Worm (Caenorhabditis elegans) whole organism, L2 larva: ENCODE data around the gene eas-1.
A peak's percentile ranks its signal among the peaks of the same experiment; 100 is the strongest.

Experiments
- C34F6.9 ChIP-seq: fragments of 150-350 bp; optimal IDR thresholded peaks from 2 replicates; lab custom pipeline; 2014; ENCODE audit warnings: missing biosample characterization, missing genetic modification characterization
- F13H6.1 ChIP-seq: sonication (generic microtip); optimal IDR thresholded peaks from 2 replicates; lab custom pipeline; 2016; ENCODE audit warnings: missing genetic modification characterization, missing compliant biosample characterization
- R02D3.7 ChIP-seq: fragments of 150-350 bp; optimal IDR thresholded peaks from 2 replicates; lab custom pipeline; 2014; ENCODE audit warnings: missing biosample characterization, missing genetic modification characterization
- Y55F3AM.14 ChIP-seq: fragments of 200-800 bp; sonication (Bioruptor generic); optimal IDR thresholded peaks from 2 replicates; lab custom pipeline; 2018; ENCODE audit warnings: mild to moderate bottlenecking, missing genetic modification characterization, missing compliant biosample characterization
- alr-1 ChIP-seq: fragments of 150-350 bp; optimal IDR thresholded peaks from 2 replicates; lab custom pipeline; 2014; ENCODE audit warnings: missing biosample characterization, missing genetic modification characterization
- aly-2 ChIP-seq: fragments of 150-350 bp; optimal IDR thresholded peaks from 2 replicates; lab custom pipeline; 2014; ENCODE audit warnings: missing biosample characterization, missing genetic modification characterization
- ama-1 ChIP-seq: fragments of 150-350 bp; optimal IDR thresholded peaks from 2 replicates; lab custom pipeline; 2018; ENCODE audit warnings: inconsistent platforms
- blmp-1 ChIP-seq: sonication (generic microtip); optimal IDR thresholded peaks from 2 replicates; lab custom pipeline; 2017; ENCODE audit warnings: missing genetic modification characterization, mild to moderate bottlenecking, missing compliant biosample characterization, antibody characterized with exemption, moderate library complexity; ENCODE audit not compliant: insufficient read depth
- ceh-16 ChIP-seq: fragments of 150-350 bp; optimal IDR thresholded peaks from 2 replicates; lab custom pipeline; 2014; ENCODE audit warnings: missing biosample characterization, missing genetic modification characterization
- ceh-82 ChIP-seq: fragments of 150-350 bp; optimal IDR thresholded peaks from 2 replicates; lab custom pipeline; 2014; ENCODE audit warnings: missing biosample characterization, missing genetic modification characterization
- crh-2 ChIP-seq: sonication (generic microtip); optimal IDR thresholded peaks from 2 replicates; lab custom pipeline; 2017; ENCODE audit warnings: missing biosample characterization, missing genetic modification characterization
- dmd-4 ChIP-seq: sonication (generic microtip); optimal IDR thresholded peaks from 2 replicates; lab custom pipeline; 2017; ENCODE audit warnings: missing biosample characterization, missing genetic modification characterization
- egl-27 ChIP-seq: sonication (generic microtip); optimal IDR thresholded peaks from 3 replicates; lab custom pipeline; 2017; ENCODE audit warnings: missing biosample characterization, missing genetic modification reagents, missing genetic modification characterization
- elt-1 ChIP-seq: fragments of 150-350 bp; optimal IDR thresholded peaks from 2 replicates; lab custom pipeline; 2014; ENCODE audit warnings: missing biosample characterization, missing genetic modification characterization
- elt-3 ChIP-seq: sonication (generic microtip); optimal IDR thresholded peaks from 2 replicates; lab custom pipeline; 2017; ENCODE audit warnings: missing biosample characterization, missing genetic modification characterization
- fos-1 ChIP-seq: fragments of 150-350 bp; optimal IDR thresholded peaks from 2 replicates; lab custom pipeline; 2014; ENCODE audit warnings: missing biosample characterization, missing genetic modification characterization
- lin-11 ChIP-seq: fragments of 150-350 bp; sonication (generic microtip); optimal IDR thresholded peaks from 2 replicates; lab custom pipeline; 2014; ENCODE audit warnings: missing biosample characterization, missing genetic modification characterization, inconsistent platforms, mixed read lengths
- lin-13 ChIP-seq: fragments of 150-350 bp; optimal IDR thresholded peaks from 2 replicates; lab custom pipeline; 2014; ENCODE audit warnings: missing biosample characterization, missing genetic modification reagents, missing genetic modification characterization
- lin-39 ChIP-seq: fragments of 150-350 bp; optimal IDR thresholded peaks from 2 replicates; lab custom pipeline; 2014; ENCODE audit warnings: missing biosample characterization, missing genetic modification reagents, missing genetic modification characterization
- lsy-2 ChIP-seq, 2 experiments: fragments of 150-350 bp in 1 of 2; sonication (generic microtip) in 1 of 2; optimal IDR thresholded peaks; 2 replicates each; lab custom pipeline; 2014 to 2017; ENCODE audit warnings: missing biosample characterization in 2 of 2, missing genetic modification characterization in 2 of 2
- mab-5 ChIP-seq: fragments of 150-350 bp; optimal IDR thresholded peaks from 2 replicates; lab custom pipeline; 2014; ENCODE audit warnings: missing biosample characterization, missing genetic modification characterization
- mbf-1 ChIP-seq: sonication (generic microtip); optimal IDR thresholded peaks from 2 replicates; lab custom pipeline; 2017; ENCODE audit warnings: missing biosample characterization, missing genetic modification characterization
- nhr-11 ChIP-seq: fragments of 150-350 bp; optimal IDR thresholded peaks from 2 replicates; lab custom pipeline; 2014; ENCODE audit warnings: missing biosample characterization, missing genetic modification characterization
- nhr-12 ChIP-seq: fragments of 150-350 bp; optimal IDR thresholded peaks from 2 replicates; lab custom pipeline; 2014; ENCODE audit warnings: missing biosample characterization, missing genetic modification characterization
- nhr-21 ChIP-seq: fragments of 150-350 bp; optimal IDR thresholded peaks from 2 replicates; lab custom pipeline; 2014; ENCODE audit warnings: missing biosample characterization, missing genetic modification characterization
- nhr-23 ChIP-seq: fragments of 150-350 bp; optimal IDR thresholded peaks from 2 replicates; lab custom pipeline; 2014; ENCODE audit warnings: missing biosample characterization, missing genetic modification reagents, missing genetic modification characterization
- nhr-237 ChIP-seq: fragments of 150-350 bp; optimal IDR thresholded peaks from 2 replicates; lab custom pipeline; 2014; ENCODE audit warnings: missing biosample characterization, missing genetic modification characterization
- nhr-25 ChIP-seq: fragments of 150-350 bp; sonication (generic microtip); optimal IDR thresholded peaks from 3 replicates; lab custom pipeline; 2014; ENCODE audit warnings: missing biosample characterization, missing genetic modification characterization
- nhr-77 ChIP-seq: fragments of 150-350 bp; optimal IDR thresholded peaks from 2 replicates; lab custom pipeline; 2014; ENCODE audit warnings: missing biosample characterization, missing genetic modification characterization
- skn-1 ChIP-seq: sonication (generic microtip); optimal IDR thresholded peaks from 2 replicates; lab custom pipeline; 2017; ENCODE audit warnings: missing biosample characterization, missing genetic modification characterization
- sma-3 ChIP-seq: sonication (generic microtip); optimal IDR thresholded peaks from 2 replicates; lab custom pipeline; 2016; ENCODE audit warnings: missing genetic modification reagents, missing genetic modification characterization, missing compliant biosample characterization
- sma-9 ChIP-seq, 2 experiments: fragments of 150-350 bp in 1 of 2; sonication (generic microtip) in 1 of 2; optimal IDR thresholded peaks; 2 replicates each; lab custom pipeline; 2014 to 2016; ENCODE audit warnings: missing genetic modification characterization in 2 of 2, mild to moderate bottlenecking in 1 of 2, missing biosample characterization in 1 of 2, missing compliant biosample characterization in 1 of 2, missing genetic modification reagents in 1 of 2, moderate library complexity in 1 of 2
- unc-39 ChIP-seq: fragments of 150-350 bp; optimal IDR thresholded peaks from 2 replicates; lab custom pipeline; 2014; ENCODE audit warnings: missing biosample characterization, missing genetic modification characterization
- unc-62 ChIP-seq: fragments of 150-350 bp; optimal IDR thresholded peaks from 2 replicates; lab custom pipeline; 2014; ENCODE audit warnings: missing biosample characterization, missing genetic modification reagents, missing genetic modification characterization
- zag-1 ChIP-seq: fragments of 150-350 bp; optimal IDR thresholded peaks from 2 replicates; lab custom pipeline; 2014; ENCODE audit warnings: missing biosample characterization, missing genetic modification characterization
- ztf-1 ChIP-seq: fragments of 200-800 bp; sonication (Bioruptor generic); conservative IDR thresholded peaks from 2 replicates; pipeline ENCODE4 v1.3.6; 2022; ENCODE audit warnings: missing genetic modification characterization, missing compliant biosample characterization
- ztf-11 ChIP-seq: sonication (generic microtip); optimal IDR thresholded peaks from 2 replicates; lab custom pipeline; 2017; ENCODE audit warnings: missing biosample characterization, missing genetic modification characterization
- ztf-4 ChIP-seq: fragments of 150-350 bp; optimal IDR thresholded peaks from 2 replicates; lab custom pipeline; 2014; ENCODE audit warnings: missing biosample characterization, missing genetic modification characterization

The eas-1 gene

DNA sequence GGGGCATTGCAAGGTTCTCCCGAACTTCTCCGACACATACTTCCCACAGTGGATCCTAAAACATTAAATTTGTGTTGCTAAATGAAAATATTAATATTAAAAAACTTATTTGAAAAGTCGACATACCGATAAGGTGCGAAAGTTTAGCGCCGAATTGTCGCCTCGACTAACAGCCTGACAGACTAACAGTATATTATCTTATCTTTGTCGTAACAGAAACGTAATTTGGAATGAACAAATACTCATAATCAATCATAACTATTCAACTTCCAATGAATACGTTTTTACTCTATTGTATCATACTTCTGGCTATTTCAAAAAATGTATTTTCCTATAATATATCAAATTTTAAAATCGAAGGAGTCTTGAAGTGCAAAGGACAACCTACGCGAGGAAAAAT lies 36.7 kb downstream of the eas-1 start, which contains the start of gene F26G1.11:
Gene F26G1.11, plus strand, starts transcription at position 205 of the 400 bp plus-strand sequence.
- TF ChIP-seq fos-1 (tag; lab: Kevin White, UChicago): peak; percentile 90
- TF ChIP-seq sma-9 (GFP tag; optimal IDR thresholded peaks at IDR 0.05; lab: Kevin White, UChicago): peak; percentile 18
- no peak for TF ChIP-seq sma-9 (tag; optimal IDR thresholded peaks at IDR 0.05; lab: Kevin White, UChicago)
- no peak for TF ChIP-seq nhr-12
- no peak for TF ChIP-seq R02D3.7 (tag; lab: Kevin White, UChicago)
- no peak for TF ChIP-seq sma-3 (GFP tag; lab: Kevin White, UChicago)
- TF ChIP-seq elt-1 (tag; lab: Kevin White, UChicago): no peak
- TF ChIP-seq alr-1 (tag; lab: Kevin White, UChicago): no peak
- peak; percentile 16 for TF ChIP-seq crh-2 (tag; lab: Kevin White, UChicago)
- no peak for TF ChIP-seq ceh-82 (tag; lab: Kevin White, UChicago)

DNA sequence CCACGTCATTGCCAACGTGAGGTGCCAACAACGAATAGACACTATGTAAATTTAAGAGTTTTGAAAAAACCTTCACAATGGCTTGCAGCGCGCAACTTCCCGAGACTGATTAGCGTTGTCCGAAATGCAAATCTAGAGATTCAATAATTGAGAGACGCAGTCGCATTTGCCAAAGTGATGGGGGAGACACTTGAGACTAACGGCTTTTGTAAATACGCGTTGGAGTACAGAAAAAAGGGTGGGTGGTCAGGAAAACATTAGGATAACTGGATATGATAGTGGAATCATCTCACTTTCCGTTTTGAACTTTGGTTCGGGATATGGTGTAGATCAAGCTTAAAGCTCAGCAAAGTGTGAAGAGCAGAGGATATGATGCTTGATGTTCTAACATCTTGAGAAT lies 39.5 kb downstream of the eas-1 start:
- TF ChIP-seq ceh-16 (tag; lab: Kevin White, UChicago): no peak
- TF ChIP-seq elt-1 (tag; lab: Kevin White, UChicago): no peak
- no peak for TF ChIP-seq elt-3 (tag; lab: Kevin White, UChicago)
- TF ChIP-seq ztf-11 (tag; lab: Kevin White, UChicago): no peak
- TF ChIP-seq sma-9 (GFP tag; optimal IDR thresholded peaks at IDR 0.05; lab: Kevin White, UChicago): no peak
- TF ChIP-seq sma-9 (tag; optimal IDR thresholded peaks at IDR 0.05; lab: Kevin White, UChicago): no peak
- no peak for TF ChIP-seq nhr-237 (tag; lab: Kevin White, UChicago)
- no peak for TF ChIP-seq dmd-4 (tag; lab: Kevin White, UChicago)
- TF ChIP-seq ceh-82 (tag; lab: Kevin White, UChicago): no peak
- no peak for TF ChIP-seq unc-39 (tag; lab: Kevin White, UChicago)
- no peak for TF ChIP-seq R02D3.7 (tag; lab: Kevin White, UChicago)
- no peak for TF ChIP-seq nhr-23 (tag; lab: Kevin White, UChicago)
- no peak for TF ChIP-seq ama-1
- TF ChIP-seq C34F6.9 (tag; lab: Kevin White, UChicago): no peak
- no peak for TF ChIP-seq nhr-11
- no peak for TF ChIP-seq egl-27 (tag; lab: Kevin White, UChicago)

DNA sequence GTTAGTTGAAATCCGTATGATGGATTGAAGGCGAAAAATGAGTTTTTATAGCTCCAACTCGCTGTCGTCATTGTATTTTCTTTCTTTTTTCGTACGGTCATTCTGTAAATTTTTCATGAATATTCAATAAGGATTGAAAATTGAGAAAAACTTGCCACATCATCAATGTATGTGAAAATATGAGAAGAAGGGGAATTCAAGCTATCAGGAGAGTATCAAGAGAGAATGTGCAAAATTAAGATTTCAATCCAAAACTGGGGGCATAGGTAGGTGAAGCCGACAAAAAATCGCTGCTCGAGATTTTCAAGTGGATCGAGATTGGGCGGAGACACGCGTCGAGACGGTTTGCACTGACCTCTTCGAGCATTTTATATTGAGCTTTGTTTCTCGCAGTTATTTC lies 44.2 kb downstream of the eas-1 start, which contains the start of gene nep-12:
Gene nep-12, minus strand, starts transcription at position 101 of the 400 bp plus-strand sequence.
- no peak for TF ChIP-seq lsy-2 (tag; optimal IDR thresholded peaks at IDR 0.05; lab: Kevin White, UChicago)
- no peak for TF ChIP-seq ztf-4 (tag; lab: Kevin White, UChicago)
- no peak for TF ChIP-seq Y55F3AM.14 (GFP tag; lab: Kevin White, UChicago)
- no peak for TF ChIP-seq nhr-21 (tag; lab: Kevin White, UChicago)
- no peak for TF ChIP-seq nhr-25
- no peak for TF ChIP-seq zag-1 (tag; lab: Kevin White, UChicago)
- no peak for TF ChIP-seq ztf-1 (GFP tag; lab: Robert Waterston, UW)
- no peak for TF ChIP-seq unc-62
- no peak for TF ChIP-seq skn-1
- no peak for TF ChIP-seq lin-11 (tag; lab: Kevin White, UChicago)
- TF ChIP-seq alr-1 (tag; lab: Kevin White, UChicago): no peak
- no peak for TF ChIP-seq unc-39 (tag; lab: Kevin White, UChicago)
- no peak for TF ChIP-seq F13H6.1 (tag; lab: Kevin White, UChicago)
- TF ChIP-seq elt-1 (tag; lab: Kevin White, UChicago): no peak
- TF ChIP-seq lin-13 (GFP tag; lab: Kevin White, UChicago): no peak
- no peak for TF ChIP-seq ztf-11 (tag; lab: Kevin White, UChicago)
- TF ChIP-seq nhr-11: no peak
- TF ChIP-seq blmp-1 (tag; lab: Kevin White, UChicago): no peak
- no peak for TF ChIP-seq mab-5 (tag; lab: Kevin White, UChicago)
- TF ChIP-seq nhr-77: no peak

DNA sequence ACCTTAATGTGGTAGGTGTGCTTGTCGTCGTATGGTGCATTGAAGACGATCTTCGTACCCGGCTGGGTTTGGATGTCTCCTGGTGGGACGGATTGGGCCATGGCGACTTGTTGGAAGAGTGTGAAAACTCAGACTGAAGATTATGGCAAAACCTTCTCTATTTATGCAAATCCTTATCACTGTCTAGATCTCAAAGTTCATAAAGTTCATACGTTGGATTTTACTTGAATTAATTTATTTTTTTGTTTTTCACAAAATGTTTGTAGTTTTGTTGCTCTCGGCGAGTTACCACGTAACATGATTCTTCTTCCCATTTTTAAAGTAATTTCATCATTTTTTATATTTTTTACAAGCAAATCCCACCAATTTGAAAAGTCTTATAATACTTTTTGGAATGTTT lies 46.0 kb downstream of the eas-1 start, which contains the start of gene msp-3:
Gene msp-3, minus strand, starts transcription at position 101 of the 400 bp plus-strand sequence.
- no peak for TF ChIP-seq zag-1 (tag; lab: Kevin White, UChicago)
- TF ChIP-seq lin-13 (GFP tag; lab: Kevin White, UChicago): no peak
- no peak for TF ChIP-seq sma-9 (GFP tag; optimal IDR thresholded peaks at IDR 0.05; lab: Kevin White, UChicago)
- TF ChIP-seq sma-9 (tag; optimal IDR thresholded peaks at IDR 0.05; lab: Kevin White, UChicago): no peak
- TF ChIP-seq ztf-1 (GFP tag; lab: Robert Waterston, UW): no peak
- TF ChIP-seq fos-1 (tag; lab: Kevin White, UChicago): no peak
- no peak for TF ChIP-seq crh-2 (tag; lab: Kevin White, UChicago)
- TF ChIP-seq lin-39 (tag; lab: Kevin White, UChicago): no peak
- no peak for TF ChIP-seq mbf-1 (tag; lab: Kevin White, UChicago)
- TF ChIP-seq aly-2 (tag; lab: Kevin White, UChicago): no peak
- no peak for TF ChIP-seq R02D3.7 (tag; lab: Kevin White, UChicago)
- TF ChIP-seq, all 48 proteins: peak for 0
